Worm (Caenorhabditis elegans) whole organism, young adult: ENCODE data around the gene nhr-41.

Experiments used
- B0261.1 ChIP-seq: sonication (generic microtip); optimal IDR thresholded peaks from 2 replicates; lab custom pipeline; 2016; ENCODE audit warnings: mild to moderate bottlenecking, missing genetic modification characterization, moderate library complexity, missing compliant biosample characterization
- B0336.3 ChIP-seq: fragments of 200-800 bp; sonication (Bioruptor generic); IDR thresholded peaks from 2 replicates; pipeline ENCODE4 v1.3.6; 2022; ENCODE audit warnings: missing genetic modification characterization, missing compliant biosample characterization
- C17E4.6 ChIP-seq: fragments of 200-800 bp; sonication (Bioruptor generic); IDR thresholded peaks from 2 replicates; pipeline ENCODE4 v1.3.6; 2022; ENCODE audit warnings: missing genetic modification reagents, missing genetic modification characterization, missing compliant biosample characterization
- F22D6.2 ChIP-seq: sonication (generic microtip); optimal IDR thresholded peaks from 2 replicates; lab custom pipeline; 2016; ENCODE audit warnings: mild to moderate bottlenecking, missing genetic modification characterization, missing compliant biosample characterization
- F23B12.7 ChIP-seq: sonication (generic microtip); optimal IDR thresholded peaks from 2 replicates; lab custom pipeline; 2017; ENCODE audit warnings: missing genetic modification characterization, mild to moderate bottlenecking, missing compliant biosample characterization, antibody characterized with exemption, moderate library complexity; ENCODE audit not compliant: insufficient read depth
- F37B4.10 ChIP-seq: fragments of 200-800 bp; sonication (Bioruptor generic); IDR thresholded peaks from 2 replicates; pipeline ENCODE4 v1.3.6; 2022; ENCODE audit warnings: missing genetic modification characterization, missing compliant biosample characterization
- K11D2.4 ChIP-seq: fragments of 200-800 bp; sonication (Bioruptor generic); IDR thresholded peaks from 2 replicates; pipeline ENCODE4 v1.3.6; 2022; ENCODE audit warnings: missing genetic modification reagents, missing genetic modification characterization, missing compliant biosample characterization
- T07F8.4 ChIP-seq: sonication (generic microtip); optimal IDR thresholded peaks from 2 replicates; lab custom pipeline; 2016; ENCODE audit warnings: mild to moderate bottlenecking, missing genetic modification characterization, moderate library complexity, missing compliant biosample characterization
- Y53F4B.3 ChIP-seq: fragments of 200-800 bp; sonication (Bioruptor generic); IDR thresholded peaks from 2 replicates; pipeline ENCODE4 v1.3.6; 2022; ENCODE audit warnings: missing genetic modification reagents, missing genetic modification characterization, missing compliant biosample characterization
- Y67H2A.10 ChIP-seq: fragments of 200-800 bp; sonication (Bioruptor generic); conservative IDR thresholded peaks from 2 replicates; pipeline ENCODE4 v1.3.6; 2022; ENCODE audit warnings: missing genetic modification reagents, missing genetic modification characterization, missing compliant biosample characterization
- Y95B8A.8 ChIP-seq: fragments of 200-800 bp; sonication (Bioruptor generic); IDR thresholded peaks from 2 replicates; pipeline ENCODE4 v1.3.6; 2022; ENCODE audit warnings: missing genetic modification reagents, missing genetic modification characterization, missing compliant biosample characterization
- ZK185.1 ChIP-seq: sonication (generic microtip); optimal IDR thresholded peaks from 2 replicates; lab custom pipeline; 2016; ENCODE audit warnings: mild to moderate bottlenecking, missing genetic modification characterization, missing compliant biosample characterization; ENCODE audit not compliant: poor library complexity, severe bottlenecking
- attf-3 ChIP-seq: fragments of 200-800 bp; sonication (Bioruptor generic); conservative IDR thresholded peaks from 2 replicates; pipeline ENCODE4 v1.3.6; 2022; ENCODE audit warnings: missing genetic modification reagents, missing genetic modification characterization, missing compliant biosample characterization
- attf-6 ChIP-seq: fragments of 200-800 bp; sonication (Bioruptor generic); IDR thresholded peaks from 2 replicates; pipeline ENCODE4 v1.3.6; 2022; ENCODE audit warnings: missing genetic modification reagents, missing genetic modification characterization, missing compliant biosample characterization
- dox-1 ChIP-seq: fragments of 200-800 bp; sonication (Bioruptor generic); IDR thresholded peaks from 2 replicates; pipeline ENCODE4 v1.3.6; 2022; ENCODE audit warnings: missing genetic modification reagents, missing genetic modification characterization, missing compliant biosample characterization
- dpff-1 ChIP-seq: sonication (generic microtip); optimal IDR thresholded peaks from 2 replicates; lab custom pipeline; 2017; ENCODE audit warnings: mild to moderate bottlenecking, missing genetic modification characterization, missing compliant biosample characterization
- egrh-3 ChIP-seq: fragments of 200-800 bp; sonication (Bioruptor generic); IDR thresholded peaks from 2 replicates; pipeline ENCODE4 v1.3.6; 2022; ENCODE audit warnings: missing genetic modification reagents, missing genetic modification characterization, missing compliant biosample characterization
- gei-17 ChIP-seq: fragments of 200-800 bp; sonication (Bioruptor generic); optimal IDR thresholded peaks from 2 replicates; lab custom pipeline; 2018; ENCODE audit warnings: mild to moderate bottlenecking, missing genetic modification characterization, missing compliant biosample characterization
- hlh-12 ChIP-seq: sonication (generic microtip); optimal IDR thresholded peaks from 2 replicates; lab custom pipeline; 2016; ENCODE audit warnings: missing genetic modification characterization, missing compliant biosample characterization
- hrde-1 ChIP-seq: sonication (generic microtip); optimal IDR thresholded peaks from 2 replicates; lab custom pipeline; 2016; ENCODE audit warnings: missing genetic modification characterization, mild to moderate bottlenecking, missing compliant biosample characterization, moderate library complexity, missing genotype, missing genetic modification reagents, borderline replicate concordance
- lin-35 ChIP-seq, 3 experiments: fragments of 150-350 bp in 2 of 3; sonication (generic microtip) in 1 of 3; optimal IDR thresholded peaks; 2 replicates each; lab custom pipeline; 2014 to 2018; ENCODE audit warnings: missing biosample characterization in 3 of 3, missing genetic modification characterization in 3 of 3, missing genetic modification reagents in 3 of 3
- lsy-27 ChIP-seq: sonication (generic microtip); optimal IDR thresholded peaks from 2 replicates; lab custom pipeline; 2017; ENCODE audit warnings: missing genetic modification characterization, mild to moderate bottlenecking, missing compliant biosample characterization, antibody characterized with exemption, missing genotype, borderline replicate concordance; ENCODE audit not compliant: insufficient read depth
- madf-6 ChIP-seq: fragments of 200-800 bp; sonication (Bioruptor generic); IDR thresholded peaks from 2 replicates; pipeline ENCODE4 v1.3.6; 2022; ENCODE audit warnings: missing genetic modification reagents, missing genetic modification characterization, missing compliant biosample characterization
- mel-28 ChIP-seq: sonication (generic microtip); optimal IDR thresholded peaks from 2 replicates; lab custom pipeline; 2016; ENCODE audit warnings: borderline replicate concordance, mild to moderate bottlenecking, missing genetic modification characterization, missing compliant biosample characterization
- mxl-1 ChIP-seq: sonication (generic microtip); optimal IDR thresholded peaks from 2 replicates; lab custom pipeline; 2016; ENCODE audit warnings: missing genetic modification characterization, missing compliant biosample characterization
- nfya-1 ChIP-seq: sonication (generic microtip); optimal IDR thresholded peaks from 2 replicates; lab custom pipeline; 2017; ENCODE audit warnings: antibody characterized with exemption, missing compliant biosample characterization, missing genetic modification characterization, borderline replicate concordance; ENCODE audit not compliant: insufficient read depth
- nhr-80 ChIP-seq: sonication (generic microtip); optimal IDR thresholded peaks from 2 replicates; lab custom pipeline; 2016; ENCODE audit warnings: missing genetic modification characterization, missing compliant biosample characterization
- nhr-90 ChIP-seq: sonication (generic microtip); optimal IDR thresholded peaks from 2 replicates; lab custom pipeline; 2016; ENCODE audit warnings: missing genotype, mild to moderate bottlenecking, missing genetic modification characterization, missing compliant biosample characterization
- rcor-1 ChIP-seq: fragments of 200-800 bp; sonication (Bioruptor generic); IDR thresholded peaks from 2 replicates; pipeline ENCODE4 v1.3.6; 2022; ENCODE audit warnings: missing genetic modification reagents, missing genetic modification characterization, missing compliant biosample characterization
- rec-8 ChIP-seq, 2 experiments: sonication (generic microtip); optimal IDR thresholded peaks; 2 replicates each; lab custom pipeline; 2016; ENCODE audit warnings: mild to moderate bottlenecking in 2 of 2, missing genetic modification characterization in 2 of 2, missing genetic modification reagents in 2 of 2, missing genotype in 2 of 2, missing biosample characterization in 1 of 2, missing compliant biosample characterization in 1 of 2, moderate library complexity in 1 of 2
- repo-1 ChIP-seq: sonication (generic microtip); optimal IDR thresholded peaks from 2 replicates; lab custom pipeline; 2017; ENCODE audit warnings: mild to moderate bottlenecking, missing genetic modification characterization, missing compliant biosample characterization
- rpc-1 ChIP-seq, 2 experiments: fragments of 150-350 bp in 1 of 2; sonication (generic microtip) in 1 of 2; optimal IDR thresholded peaks; 2 replicates each; lab custom pipeline; 2014 to 2018; ENCODE audit warnings: missing biosample characterization in 1 of 2, missing genetic modification characterization in 1 of 2, missing genetic modification reagents in 1 of 2, missing genotype in 1 of 2
- snpc-1.3 ChIP-seq: sonication (generic microtip); optimal IDR thresholded peaks from 2 replicates; lab custom pipeline; 2017; ENCODE audit warnings: missing genetic modification characterization, mild to moderate bottlenecking, missing compliant biosample characterization, antibody characterized with exemption, moderate library complexity, missing genotype, missing genetic modification reagents; ENCODE audit not compliant: insufficient read depth
- snpc-3.4 ChIP-seq: sonication (generic microtip); optimal IDR thresholded peaks from 2 replicates; lab custom pipeline; 2017; ENCODE audit warnings: missing genetic modification characterization, mild to moderate bottlenecking, missing compliant biosample characterization, antibody characterized with exemption, moderate library complexity, missing genotype, missing genetic modification reagents
- tbp1 ChIP-seq: fragments of 200-800 bp; sonication (Bioruptor generic); optimal IDR thresholded peaks from 2 replicates; lab custom pipeline; 2018; ENCODE audit warnings: mild to moderate bottlenecking, missing genetic modification characterization, missing compliant biosample characterization
- unc-130 ChIP-seq: sonication (generic microtip); optimal IDR thresholded peaks from 2 replicates; lab custom pipeline; 2016; ENCODE audit warnings: missing genetic modification reagents, missing genetic modification characterization, missing compliant biosample characterization
- xnd-1 ChIP-seq: sonication (generic microtip); optimal IDR thresholded peaks from 2 replicates; lab custom pipeline; 2016; ENCODE audit warnings: missing genotype, missing genetic modification reagents, missing genetic modification characterization, missing compliant biosample characterization
- zfh-2 ChIP-seq: fragments of 200-800 bp; sonication (Bioruptor generic); conservative IDR thresholded peaks from 2 replicates; pipeline ENCODE4 v1.3.6; 2022; ENCODE audit warnings: missing genetic modification reagents, missing genetic modification characterization, missing compliant biosample characterization
- zim-3 ChIP-seq: sonication (generic microtip); optimal IDR thresholded peaks from 2 replicates; lab custom pipeline; 2017; ENCODE audit warnings: mild to moderate bottlenecking, missing genetic modification characterization, moderate library complexity, missing compliant biosample characterization
- ztf-18 ChIP-seq: sonication (generic microtip); optimal IDR thresholded peaks from 2 replicates; lab custom pipeline; 2016; ENCODE audit warnings: missing genotype, mild to moderate bottlenecking, missing genetic modification characterization, missing compliant biosample characterization
- ztf-28 ChIP-seq: fragments of 200-800 bp; sonication (Bioruptor generic); IDR thresholded peaks from 2 replicates; pipeline ENCODE4 v1.3.6; 2022; ENCODE audit warnings: missing genetic modification reagents, missing genetic modification characterization, missing compliant biosample characterization

The nhr-41 gene

ce11 chrIV:1381596-1382274 lies 4.3 kb upstream of the nhr-41 start:
- TF ChIP-seq B0336.3 (GFP tag; lab: Robert Waterston, UW) = no peak
- no peak for TF ChIP-seq C17E4.6
- peak; percentile 36 for TF ChIP-seq rpc-1 (optimal IDR thresholded peaks at IDR 0.05; lab: Kevin White, UChicago)
- TF ChIP-seq rpc-1 (tag; optimal IDR thresholded peaks at IDR 0.05; lab: Kevin White, UChicago) = peak; percentile 65
- peak; percentile 41 for TF ChIP-seq B0261.1
- peak; percentile 79 for TF ChIP-seq tbp1 (GFP tag; lab: Kevin White, UChicago)
- TF ChIP-seq, all 124 proteins: peak for 3

- no peak for TF ChIP-seq nhr-90 (tag; lab: Kevin White, UChicago)
- TF ChIP-seq rpc-1 (optimal IDR thresholded peaks at IDR 0.05; lab: Kevin White, UChicago) = peak; percentile 16
- TF ChIP-seq rpc-1 (tag; optimal IDR thresholded peaks at IDR 0.05; lab: Kevin White, UChicago) = peak; percentile 57
- TF ChIP-seq tbp1 (GFP tag; lab: Kevin White, UChicago) = peak; percentile 68
- TF ChIP-seq B0261.1 = peak; percentile 45
- no peak for TF ChIP-seq T07F8.4 (tag; lab: Kevin White, UChicago)
Observed at ce11 chrIV:1385500-1385899, 515 bp upstream of the nhr-41 start.

ce11 chrIV:1388079-1388478 lies 2.1 kb downstream of the nhr-41 start:
- TF ChIP-seq F22D6.2 (tag; lab: Kevin White, UChicago) (no peak), nhr-90 (tag; lab: Kevin White, UChicago) (peak; percentile 69), mxl-1 (tag; lab: Kevin White, UChicago) (no peak), madf-6 (peak; percentile 33; the same call in 1 of the 2 replicates), dox-1 (peak; percentile 66), Y67H2A.10 (GFP tag; lab: Robert Waterston, UW) (no peak), B0261.1 (peak; percentile 90), Y95B8A.8 (GFP tag; lab: Robert Waterston, UW) (peak; percentile 54; the same call in 1 of the 2 replicates), ztf-18 (tag; lab: Kevin White, UChicago) (peak; percentile 29), gei-17 (GFP tag; lab: Kevin White, UChicago) (no peak), dpff-1 (no peak), xnd-1 (tag; lab: Kevin White, UChicago) (no peak), zim-3 (tag; lab: Kevin White, UChicago) (peak; percentile 67), lin-35 (GFP tag; optimal IDR thresholded peaks at IDR 0.05; lab: Kevin White, UChicago) (peak in 1 of 3 experiments; percentile 46), unc-130 (GFP tag; lab: Kevin White, UChicago) (no peak), K11D2.4 (GFP tag; lab: Robert Waterston, UW) (peak; percentile 46; the same call in 1 of the 2 replicates), attf-6 (no peak), snpc-3.4 (tag; lab: Kevin White, UChicago) (peak; percentile 19), egrh-3 (GFP tag; lab: Robert Waterston, UW) (peak; percentile 47), F23B12.7 (tag; lab: Kevin White, UChicago) (peak; percentile 26), rcor-1 (GFP tag; lab: Robert Waterston, UW) (no peak), repo-1 (no peak), nhr-80 (tag; lab: Kevin White, UChicago) (peak; percentile 18), attf-3 (0 out of 2 replicates have a peak, but pooled peaks have one; percentile 31), mel-28 (tag; lab: Kevin White, UChicago) (no peak), hlh-12 (tag; lab: Kevin White, UChicago) (peak; percentile 7), nfya-1 (no peak), snpc-1.3 (tag; lab: Kevin White, UChicago) (peak; percentile 11), Y53F4B.3 (no peak), ZK185.1 (tag; lab: Kevin White, UChicago) (peak; percentile 65), ztf-28 (GFP tag; lab: Robert Waterston, UW) (no peak), zfh-2 (GFP tag; lab: Robert Waterston, UW) (peak; percentile 26; the same call in 1 of the 2 replicates), lsy-27 (tag; lab: Kevin White, UChicago) (no peak), hrde-1 (tag; lab: Kevin White, UChicago) (no peak), F37B4.10 (GFP tag; lab: Robert Waterston, UW) (no peak), rec-8 (tag; optimal IDR thresholded peaks at IDR 0.05; lab: Kevin White, UChicago) (peak; percentile 4 to 59)
